Worm (Caenorhabditis elegans) whole organism, midembryonic: ENCODE measurements around the gene ugt-14.

Experiments used
- T22C8.4 ChIP-seq: fragments of 200-800 bp; sonication (Bioruptor generic); IDR thresholded peaks from 2 replicates; pipeline ENCODE4 v1.3.6; 2022; ENCODE audit warnings: missing genetic modification characterization, missing compliant biosample characterization
- cog-1 ChIP-seq: sonication (generic microtip); optimal IDR thresholded peaks from 2 replicates; lab custom pipeline; 2016; ENCODE audit warnings: missing genetic modification characterization, missing compliant biosample characterization
- flt-1 ChIP-seq: fragments of 200-800 bp; sonication (Bioruptor generic); IDR thresholded peaks from 2 replicates; pipeline ENCODE4 v1.3.6; 2022; ENCODE audit warnings: missing genetic modification characterization, missing compliant biosample characterization
- klf-2 ChIP-seq: fragments of 200-800 bp; sonication (Bioruptor generic); conservative IDR thresholded peaks from 2 replicates; pipeline ENCODE4 v1.3.6; 2022; ENCODE audit warnings: missing genetic modification reagents, missing genetic modification characterization, missing compliant biosample characterization
- med-1 ChIP-seq: sonication (generic microtip); optimal IDR thresholded peaks from 2 replicates; lab custom pipeline; 2017; ENCODE audit warnings: missing genetic modification characterization, mild to moderate bottlenecking, missing compliant biosample characterization, antibody characterized with exemption, missing genetic modification reagents; ENCODE audit not compliant: insufficient read depth
- ref-1 ChIP-seq: fragments of 200-800 bp; sonication (Bioruptor generic); conservative IDR thresholded peaks from 2 replicates; pipeline ENCODE4 v1.3.6; 2022; ENCODE audit warnings: missing genetic modification reagents, missing genetic modification characterization, missing compliant biosample characterization
- tab-1 ChIP-seq: fragments of 200-800 bp; sonication (Bioruptor generic); IDR thresholded peaks from 2 replicates; pipeline ENCODE4 v1.3.6; 2022; ENCODE audit warnings: missing genetic modification characterization, missing compliant biosample characterization
- ztf-23 ChIP-seq: fragments of 200-800 bp; sonication (Bioruptor generic); IDR thresholded peaks from 2 replicates; pipeline ENCODE4 v1.3.6; 2022; ENCODE audit warnings: missing genetic modification reagents, missing genetic modification characterization, missing compliant biosample characterization
- ztf-29 ChIP-seq: fragments of 200-800 bp; sonication (Bioruptor generic); IDR thresholded peaks from 2 replicates; pipeline ENCODE4 v1.3.6; 2022; ENCODE audit warnings: missing genetic modification reagents, missing genetic modification characterization, missing compliant biosample characterization

Gene ugt-14

DNA sequence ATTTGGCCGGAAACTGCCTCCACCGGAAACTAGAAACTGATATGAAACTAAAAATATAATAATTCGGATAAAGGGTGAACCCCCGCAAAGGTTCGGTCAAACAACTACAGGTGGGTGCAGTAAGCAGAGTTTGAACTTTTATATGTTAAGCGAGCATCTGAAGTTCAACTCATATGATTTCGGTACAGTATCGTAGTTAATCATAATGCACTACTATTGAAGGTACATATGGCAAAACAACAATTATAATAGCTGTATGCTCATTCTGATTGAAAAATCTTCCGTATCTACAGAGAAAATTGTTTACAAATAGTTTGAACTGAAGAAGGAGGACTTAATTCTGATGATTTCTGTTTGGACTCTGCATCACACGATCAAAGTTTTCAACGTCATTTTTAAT is 27.2 kb downstream of the ugt-14 start:
- TF ChIP-seq ztf-23 (GFP tag; lab: Robert Waterston, UW) (no peak), med-1 (GFP tag; lab: Kevin White, UChicago) (no peak), flt-1 (no peak), T22C8.4 (GFP tag; lab: Robert Waterston, UW) (no peak), ztf-29 (no peak), ref-1 (no peak), cog-1 (tag; lab: Kevin White, UChicago) (no peak), tab-1 (no peak), klf-2 (GFP tag; lab: Robert Waterston, UW) (no peak)

DNA sequence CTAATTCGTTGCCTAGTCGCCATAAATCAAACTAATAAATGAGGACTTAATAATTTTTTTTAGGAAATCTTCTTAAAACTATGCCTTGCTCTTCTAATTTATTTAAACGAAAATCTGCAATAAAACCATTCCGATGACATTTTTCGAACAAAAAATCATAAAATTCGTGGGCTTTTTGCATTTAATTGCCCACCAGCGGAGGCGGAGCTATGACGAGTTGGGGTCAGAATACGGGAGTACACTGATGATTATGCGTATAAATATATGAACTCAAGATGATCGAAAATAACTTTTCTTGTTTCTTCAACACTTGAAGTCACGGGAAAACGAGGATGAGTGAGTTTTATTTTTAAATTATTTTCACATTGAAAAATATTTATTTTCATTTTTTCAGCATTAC is 28.4 kb downstream of the ugt-14 start, which contains the start of gene catp-2:
TSS of gene catp-2 (plus strand) at position 301 of the 400 bp plus-strand sequence.
- no peak for TF ChIP-seq klf-2 (GFP tag; lab: Robert Waterston, UW)
- no peak for TF ChIP-seq ztf-23 (GFP tag; lab: Robert Waterston, UW)
- no peak for TF ChIP-seq med-1 (GFP tag; lab: Kevin White, UChicago)
- no peak for TF ChIP-seq cog-1 (tag; lab: Kevin White, UChicago)
- TF ChIP-seq tab-1 = no peak
- no peak for TF ChIP-seq flt-1
- no peak for TF ChIP-seq ref-1
- no peak for TF ChIP-seq ztf-29

DNA sequence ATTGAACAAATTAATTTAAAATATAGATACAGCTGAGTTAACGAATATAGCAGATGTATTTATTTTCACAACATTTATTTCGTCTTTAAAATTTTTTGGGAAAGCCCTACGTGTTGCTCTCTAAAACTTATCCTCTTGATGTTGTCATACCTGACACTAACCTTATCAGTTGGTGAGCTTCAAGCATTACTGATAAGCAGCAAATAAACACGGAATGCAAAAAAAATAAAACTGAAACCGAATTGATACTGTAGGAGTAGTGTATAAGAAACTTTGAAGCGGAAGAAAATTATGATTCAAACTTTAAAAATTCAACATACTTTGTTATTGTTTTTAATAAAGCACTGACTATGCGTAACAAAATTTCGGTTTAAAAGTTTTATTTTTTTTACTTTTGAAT is 29.0 kb downstream of the ugt-14 start:
- TF ChIP-seq T22C8.4 (GFP tag; lab: Robert Waterston, UW) = no peak
- TF ChIP-seq flt-1 = no peak
- no peak for TF ChIP-seq ref-1
- TF ChIP-seq med-1 (GFP tag; lab: Kevin White, UChicago) = no peak
- TF ChIP-seq cog-1 (tag; lab: Kevin White, UChicago) = no peak
- no peak for TF ChIP-seq ztf-29
- no peak for TF ChIP-seq ztf-23 (GFP tag; lab: Robert Waterston, UW)
- no peak for TF ChIP-seq tab-1
- no peak for TF ChIP-seq klf-2 (GFP tag; lab: Robert Waterston, UW)

DNA sequence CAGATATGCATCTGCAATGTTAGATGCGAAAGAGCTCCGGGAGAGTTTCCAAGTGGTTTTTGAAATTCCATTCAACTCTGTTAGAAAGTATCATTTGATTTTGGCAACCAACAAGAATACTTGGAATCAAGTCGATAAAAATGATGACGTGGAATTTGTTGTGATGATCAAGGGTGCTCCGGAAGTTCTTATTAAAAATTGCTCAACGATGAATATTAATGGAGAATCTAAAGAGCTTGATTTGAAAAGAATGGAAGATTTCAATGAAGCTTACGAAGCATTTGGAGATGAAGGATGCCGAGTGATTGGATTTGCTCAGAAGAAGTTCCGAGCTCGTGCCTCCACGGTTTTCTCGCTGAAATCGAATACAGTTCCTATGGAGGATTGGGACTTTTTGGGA is 31.3 kb downstream of the ugt-14 start:
- no peak for TF ChIP-seq ztf-23 (GFP tag; lab: Robert Waterston, UW)
- TF ChIP-seq ref-1 = no peak
- TF ChIP-seq flt-1 = no peak
- TF ChIP-seq cog-1 (tag; lab: Kevin White, UChicago) = no peak
- no peak for TF ChIP-seq tab-1
- no peak for TF ChIP-seq ztf-29
- no peak for TF ChIP-seq med-1 (GFP tag; lab: Kevin White, UChicago)
- TF ChIP-seq T22C8.4 (GFP tag; lab: Robert Waterston, UW) = no peak
- no peak for TF ChIP-seq klf-2 (GFP tag; lab: Robert Waterston, UW)

DNA sequence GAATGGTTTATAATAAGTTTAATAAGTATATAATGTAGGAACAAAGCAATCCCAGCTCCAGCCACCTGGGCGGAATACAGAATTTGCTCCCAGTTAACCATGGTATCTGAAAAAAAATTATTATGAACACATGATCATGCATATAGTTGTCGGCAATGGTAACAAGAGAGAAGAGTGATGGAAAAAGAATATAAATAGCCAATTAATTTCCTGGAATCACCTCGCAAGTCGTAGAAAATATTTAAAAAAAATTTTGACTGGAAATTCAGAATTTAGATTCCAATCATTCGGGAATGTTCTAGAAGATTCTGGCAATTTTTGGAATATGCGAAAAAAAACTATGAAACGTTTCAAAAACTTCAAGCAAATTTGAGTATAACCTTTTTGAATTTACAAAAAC is 38.2 kb downstream of the ugt-14 start, which contains the start of gene str-211:
TSS of gene str-211 (minus strand) at position 101 of the 400 bp plus-strand sequence.
- TF ChIP-seq tab-1 = no peak

DNA sequence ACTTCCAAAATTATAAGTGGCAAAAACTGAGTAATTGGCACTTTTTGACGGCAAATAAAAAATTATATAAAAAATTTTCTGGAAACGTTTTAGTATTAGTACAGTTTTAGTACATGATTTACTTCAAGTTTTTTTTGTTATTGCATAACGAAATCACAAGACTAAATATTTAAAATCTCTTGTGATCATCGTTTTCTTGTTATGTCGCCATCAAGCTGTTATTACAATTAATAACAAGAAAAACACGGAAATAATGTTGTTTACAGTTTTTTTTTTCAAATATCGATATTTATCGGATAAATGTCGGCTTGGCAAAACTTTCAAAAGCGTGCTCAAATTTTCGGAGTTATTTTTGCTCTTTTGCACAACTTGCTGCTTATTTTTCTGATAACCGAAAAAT is 42.6 kb downstream of the ugt-14 start, which contains the start of gene str-209:
TSS of gene str-209 (plus strand) at position 301 of the 400 bp plus-strand sequence.
- TF ChIP-seq ztf-23 (GFP tag; lab: Robert Waterston, UW) = no peak
- no peak for TF ChIP-seq ref-1
- no peak for TF ChIP-seq med-1 (GFP tag; lab: Kevin White, UChicago)
- TF ChIP-seq ztf-29 = no peak
- TF ChIP-seq tab-1 = no peak
- no peak for TF ChIP-seq flt-1
- TF ChIP-seq T22C8.4 (GFP tag; lab: Robert Waterston, UW) = no peak
- no peak for TF ChIP-seq klf-2 (GFP tag; lab: Robert Waterston, UW)
- no peak for TF ChIP-seq cog-1 (tag; lab: Kevin White, UChicago)

DNA sequence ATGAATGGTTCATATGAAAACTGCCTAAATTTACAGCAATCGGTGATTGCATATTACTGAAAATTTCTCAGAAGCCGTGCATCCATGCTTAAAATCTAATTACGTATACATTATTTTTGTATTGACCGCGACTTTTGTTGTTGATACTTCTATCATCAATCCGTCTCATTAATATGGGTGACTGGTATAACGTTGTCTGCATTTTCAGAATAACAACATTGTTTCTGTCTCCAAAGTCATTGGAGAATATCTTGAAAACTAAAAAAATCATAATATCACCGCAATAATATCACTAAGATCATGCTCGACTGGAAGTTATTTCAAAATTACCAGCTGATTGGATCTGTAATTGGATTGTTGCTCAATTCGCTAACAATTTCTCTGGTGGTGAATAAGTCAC is 45.4 kb downstream of the ugt-14 start, which contains the start of gene str-207:
TSS of gene str-207 (plus strand) at position 301 of the 400 bp plus-strand sequence.
- TF ChIP-seq flt-1 (no peak), ztf-23 (GFP tag; lab: Robert Waterston, UW) (no peak), ztf-29 (no peak), tab-1 (no peak), med-1 (GFP tag; lab: Kevin White, UChicago) (no peak), ref-1 (no peak), cog-1 (tag; lab: Kevin White, UChicago) (no peak), klf-2 (GFP tag; lab: Robert Waterston, UW) (no peak), T22C8.4 (GFP tag; lab: Robert Waterston, UW) (no peak)

DNA sequence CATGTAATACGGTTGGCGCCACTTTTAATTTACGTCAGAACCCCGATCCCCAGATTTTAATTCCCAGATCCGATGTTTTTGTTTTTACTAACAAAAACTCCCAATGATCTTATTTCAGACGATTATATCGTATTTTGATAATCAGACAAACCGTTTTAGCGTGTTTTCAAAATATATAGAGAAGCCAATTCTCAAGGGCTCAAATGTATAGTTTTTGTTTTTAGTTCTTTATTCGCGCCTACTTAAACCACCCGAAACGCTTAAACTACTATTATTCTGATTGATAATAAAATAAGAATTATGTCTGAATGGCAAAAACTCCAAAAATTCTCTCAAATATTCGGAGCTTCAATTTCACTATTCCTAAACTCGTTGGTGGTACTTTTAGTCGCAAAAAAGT is 50.5 kb downstream of the ugt-14 start, which contains the start of gene str-208:
TSS of gene str-208 (plus strand) at position 301 of the 400 bp plus-strand sequence.
- TF ChIP-seq med-1 (GFP tag; lab: Kevin White, UChicago) (no peak), klf-2 (GFP tag; lab: Robert Waterston, UW) (no peak), ztf-23 (GFP tag; lab: Robert Waterston, UW) (no peak), T22C8.4 (GFP tag; lab: Robert Waterston, UW) (no peak), cog-1 (tag; lab: Kevin White, UChicago) (no peak), tab-1 (no peak), ztf-29 (no peak), flt-1 (no peak), ref-1 (no peak)

DNA sequence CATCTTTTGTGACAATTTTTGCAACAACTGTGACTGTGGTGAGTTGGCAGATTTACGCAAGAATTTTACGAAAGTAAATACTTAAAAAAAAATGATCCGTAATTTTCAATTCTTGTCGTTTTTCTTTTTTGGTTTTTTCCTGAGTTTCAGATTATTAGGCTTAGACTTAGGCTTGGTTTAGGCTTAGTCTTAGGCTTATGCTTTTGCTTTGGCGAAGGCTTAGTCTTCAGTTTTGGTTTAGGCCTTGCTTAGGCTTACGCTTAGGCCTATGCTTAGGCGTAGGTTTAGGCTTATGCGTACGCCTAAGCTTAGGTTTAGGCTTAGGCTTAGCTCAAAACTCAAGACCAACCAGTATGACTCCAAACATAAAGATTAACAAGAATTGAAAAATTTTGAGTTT is 51.6 kb downstream of the ugt-14 start:
- TF ChIP-seq ztf-29 (no peak), med-1 (GFP tag; lab: Kevin White, UChicago) (no peak), ztf-23 (GFP tag; lab: Robert Waterston, UW) (no peak), ref-1 (no peak), flt-1 (no peak), tab-1 (no peak)
